Worm (Caenorhabditis elegans): ENCODE data around the gene nspc-4.
"Not testable (repeated sequence)": the region's sequence is repeated elsewhere in the genome, so short reads cannot be mapped to it uniquely, and the experiment has no call there.

The nspc-4 gene

DNA sequence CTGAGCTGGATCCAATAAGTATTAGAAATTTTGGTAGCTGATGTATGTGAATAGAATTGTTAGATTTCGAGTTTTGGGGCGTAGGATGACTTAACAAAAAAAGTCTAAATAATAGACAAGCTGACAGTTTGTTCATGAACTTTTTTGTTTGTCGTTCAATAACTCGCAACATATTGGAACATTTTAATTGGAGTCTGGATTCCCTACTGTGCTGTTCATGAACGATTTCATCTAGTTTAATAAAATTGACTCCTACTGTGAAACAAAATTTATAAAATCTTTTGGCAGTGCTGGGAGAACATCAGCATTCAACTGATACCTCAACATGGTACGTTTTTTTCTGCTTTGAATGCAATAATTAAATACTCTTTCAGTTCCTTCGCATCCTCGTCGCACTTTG is 3.4 kb upstream of the nspc-4 start, which contains the start of gene nspc-7:
TSS of gene nspc-7 (plus strand) at position 301 of the 400 bp plus-strand sequence.
- TF ChIP-seq flt-1 (GFP tag; IDR thresholded peaks at IDR 0.05); tbx-11 (GFP tag; IDR thresholded peaks at IDR 0.05); tbx-37 (GFP tag; conservative IDR thresholded peaks at IDR 0.05): not testable (repeated sequence)

DNA sequence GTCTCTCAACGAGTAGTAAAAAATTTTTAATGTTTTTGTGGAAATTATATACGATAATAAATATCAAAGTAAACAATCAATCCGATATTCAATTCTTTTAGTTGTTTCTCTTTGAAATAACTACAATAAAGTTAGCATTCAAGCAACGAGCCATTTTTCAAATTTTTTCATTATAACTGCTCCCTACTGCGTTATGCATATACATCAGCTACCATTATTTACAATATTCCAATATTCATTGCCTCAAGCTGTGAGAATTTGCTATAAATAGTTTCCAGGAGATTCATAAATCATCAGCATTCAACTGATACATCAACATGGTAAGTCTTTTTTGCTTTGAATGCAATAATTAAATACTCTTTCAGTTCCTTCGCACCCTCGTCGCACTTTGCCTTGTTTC is 1.4 kb downstream of the nspc-4 start, which contains the start of gene nspc-3:
TSS of gene nspc-3 (plus strand) at position 301 of the 400 bp plus-strand sequence.
- TF ChIP-seq ama-1 (optimal IDR thresholded peaks at IDR 0.05) (no peak), ceh-13 (GFP tag; optimal IDR thresholded peaks at IDR 0.05) (no peak), tbx-37 (GFP tag; conservative IDR thresholded peaks at IDR 0.05) (no peak), scrt-1 (GFP tag; IDR thresholded peaks at IDR 0.05) (no peak), F13C5.2 (tag; optimal IDR thresholded peaks at IDR 0.05) (no peak), pes-1 (GFP tag; IDR thresholded peaks at IDR 0.05) (no peak), aly-1 (tag; optimal IDR thresholded peaks at IDR 0.05) (no peak), tra-4 (tag; optimal IDR thresholded peaks at IDR 0.05) (no peak), hmg-4 (GFP tag; optimal IDR thresholded peaks at IDR 0.05) (no peak), hmbx-1 (tag; optimal IDR thresholded peaks at IDR 0.05) (no peak), tbx-11 (GFP tag; IDR thresholded peaks at IDR 0.05) (no peak)

DNA sequence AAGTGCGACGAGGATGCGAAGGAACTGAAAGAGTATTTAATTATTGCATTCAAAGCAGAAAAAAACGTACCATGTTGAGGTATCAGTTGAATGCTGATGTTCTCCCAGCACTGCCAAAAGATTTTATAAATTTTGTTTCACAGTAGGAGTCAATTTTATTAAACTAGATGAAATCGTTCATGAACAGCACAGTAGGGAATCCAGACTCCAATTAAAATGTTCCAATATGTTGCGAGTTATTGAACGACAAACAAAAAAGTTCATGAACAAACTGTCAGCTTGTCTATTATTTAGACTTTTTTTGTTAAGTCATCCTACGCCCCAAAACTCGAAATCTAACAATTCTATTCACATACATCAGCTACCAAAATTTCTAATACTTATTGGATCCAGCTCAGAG is 3.2 kb downstream of the nspc-4 start, which contains the start of gene nspc-1:
TSS of gene nspc-1 (minus strand) at position 101 of the 400 bp plus-strand sequence.
- TF ChIP-seq pes-1 (GFP tag; IDR thresholded peaks at IDR 0.05); ceh-13 (GFP tag; optimal IDR thresholded peaks at IDR 0.05); flt-1 (GFP tag; IDR thresholded peaks at IDR 0.05): not testable (repeated sequence)

DNA sequence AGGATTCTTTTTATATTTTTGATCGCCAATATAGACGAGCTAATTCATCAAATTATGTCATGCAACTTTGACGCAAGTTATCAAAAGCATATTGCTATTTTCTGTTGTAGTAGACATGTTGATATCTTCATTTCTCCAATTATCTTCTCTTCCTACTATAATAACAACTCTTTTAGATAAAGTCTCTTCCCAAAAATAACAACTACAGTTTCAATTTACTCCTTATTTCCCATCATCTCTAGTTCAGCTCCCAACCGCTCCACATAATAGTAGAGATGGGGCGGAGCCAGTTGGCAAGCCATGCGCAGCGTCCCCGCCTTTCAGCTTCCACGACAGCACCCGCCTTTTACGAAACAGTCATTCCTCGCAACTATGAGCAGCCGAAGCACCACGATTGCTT is 10.2 kb downstream of the nspc-4 start, which contains the start of gene flp-5:
TSS of gene flp-5 (plus strand) at position 301 of the 400 bp plus-strand sequence.
- TF ChIP-seq tra-4 (tag; optimal IDR thresholded peaks at IDR 0.05) (no peak), flt-1 (GFP tag; IDR thresholded peaks at IDR 0.05) (no peak), ceh-13 (GFP tag; optimal IDR thresholded peaks at IDR 0.05) (no peak), tbx-37 (GFP tag; conservative IDR thresholded peaks at IDR 0.05) (no peak), hmbx-1 (tag; optimal IDR thresholded peaks at IDR 0.05) (no peak), ceh-36 (tag; optimal IDR thresholded peaks at IDR 0.05) (no peak)

DNA sequence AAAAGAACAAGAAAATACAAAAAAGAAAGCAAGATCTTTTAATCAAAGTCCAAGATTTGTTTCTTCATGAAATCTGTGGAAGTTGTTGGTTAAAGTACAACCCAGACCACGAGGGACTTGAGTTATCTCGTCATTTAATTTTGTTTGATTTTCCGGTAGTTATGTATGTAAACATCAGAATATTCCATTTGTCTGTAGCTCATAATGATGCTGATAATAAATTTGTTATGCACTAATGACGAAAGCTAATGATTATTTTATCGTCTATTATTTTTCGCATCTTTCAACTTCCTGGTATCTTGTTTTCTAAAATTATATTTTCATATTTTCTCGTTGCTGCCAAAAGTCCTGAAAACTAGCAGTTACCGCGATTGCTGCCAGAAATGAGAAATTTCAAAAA is 15.2 kb downstream of the nspc-4 start:
- TF ChIP-seq aly-1 (tag; optimal IDR thresholded peaks at IDR 0.05) (no peak), ama-1 (optimal IDR thresholded peaks at IDR 0.05) (no peak), hmg-4 (GFP tag; optimal IDR thresholded peaks at IDR 0.05) (no peak), ets-7 (tag; optimal IDR thresholded peaks at IDR 0.05) (no peak), hmbx-1 (tag; optimal IDR thresholded peaks at IDR 0.05) (no peak), flt-1 (GFP tag; IDR thresholded peaks at IDR 0.05) (no peak), B0310.2 (tag; optimal IDR thresholded peaks at IDR 0.05) (no peak), tbx-37 (GFP tag; conservative IDR thresholded peaks at IDR 0.05) (no peak), scrt-1 (GFP tag; IDR thresholded peaks at IDR 0.05) (no peak), sea-1 (GFP tag; conservative IDR thresholded peaks at IDR 0.05) (no peak), ceh-13 (GFP tag; optimal IDR thresholded peaks at IDR 0.05) (no peak), ceh-36 (tag; optimal IDR thresholded peaks at IDR 0.05) (no peak), tbx-11 (GFP tag; IDR thresholded peaks at IDR 0.05) (no peak), F13C5.2 (tag; optimal IDR thresholded peaks at IDR 0.05) (no peak), tra-4 (tag; optimal IDR thresholded peaks at IDR 0.05) (no peak)

DNA sequence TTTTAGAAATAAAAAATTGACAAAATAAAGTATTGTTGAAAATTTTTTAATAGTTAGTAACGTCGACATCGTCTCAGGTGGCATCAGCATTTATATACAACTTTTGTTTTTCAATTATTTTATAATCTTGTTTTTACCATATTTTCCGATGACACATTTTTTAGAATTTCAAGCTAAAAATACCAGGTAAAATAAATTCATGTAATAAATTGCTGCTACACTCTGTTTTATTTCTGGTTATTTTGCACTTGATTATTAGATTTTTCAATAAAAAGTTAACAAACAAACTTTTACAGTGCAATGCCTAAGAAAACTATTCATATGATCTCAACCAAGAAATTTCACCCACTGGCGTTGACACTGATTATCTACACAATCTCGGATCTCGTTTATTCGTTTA is 16.5 kb downstream of the nspc-4 start, which contains the start of gene C03G5.14:
TSS of gene C03G5.14 (plus strand) at position 301 of the 400 bp plus-strand sequence.
- TF ChIP-seq pes-1 (GFP tag; IDR thresholded peaks at IDR 0.05) (no peak), F13C5.2 (tag; optimal IDR thresholded peaks at IDR 0.05) (no peak), B0310.2 (tag; optimal IDR thresholded peaks at IDR 0.05) (no peak), hmg-4 (GFP tag; optimal IDR thresholded peaks at IDR 0.05) (no peak), tra-4 (tag; optimal IDR thresholded peaks at IDR 0.05) (no peak), ets-7 (tag; optimal IDR thresholded peaks at IDR 0.05) (no peak), ceh-36 (tag; optimal IDR thresholded peaks at IDR 0.05) (no peak), hmbx-1 (tag; optimal IDR thresholded peaks at IDR 0.05) (no peak), ceh-13 (GFP tag; optimal IDR thresholded peaks at IDR 0.05) (no peak)

DNA sequence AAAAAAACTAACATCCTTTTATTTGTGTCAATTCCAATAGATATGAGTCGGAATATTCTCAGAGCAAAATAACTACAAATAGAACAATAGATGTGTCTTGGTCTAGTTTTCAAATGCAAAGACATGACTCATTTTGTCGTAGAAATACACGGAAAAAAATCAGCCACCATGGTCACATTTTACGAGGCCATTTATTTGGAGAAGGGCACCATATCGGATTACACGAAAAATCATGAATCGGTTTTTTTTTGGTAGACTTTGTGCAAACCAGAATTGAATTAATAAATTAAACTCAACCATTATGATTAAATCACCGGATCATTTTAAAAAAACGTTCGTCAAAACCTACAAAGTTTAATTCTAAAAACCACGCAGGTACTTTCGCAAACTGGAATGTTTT is 17.8 kb downstream of the nspc-4 start, which contains the start of gene H03E18.2:
TSS of gene H03E18.2 (minus strand) at position 101 of the 400 bp plus-strand sequence.
- TF ChIP-seq hnd-1 (tag; optimal IDR thresholded peaks at IDR 0.05) = no peak
- no peak for TF ChIP-seq aly-1 (tag; optimal IDR thresholded peaks at IDR 0.05)
- no peak for TF ChIP-seq ama-1 (optimal IDR thresholded peaks at IDR 0.05)
- TF ChIP-seq hmbx-1 (tag; optimal IDR thresholded peaks at IDR 0.05) = no peak
- no peak for TF ChIP-seq tbx-37 (GFP tag; conservative IDR thresholded peaks at IDR 0.05)
- no peak for TF ChIP-seq sea-1 (GFP tag; conservative IDR thresholded peaks at IDR 0.05)
- no peak for TF ChIP-seq pes-1 (GFP tag; IDR thresholded peaks at IDR 0.05)
- no peak for TF ChIP-seq tra-4 (tag; optimal IDR thresholded peaks at IDR 0.05)
- TF ChIP-seq hmg-4 (GFP tag; optimal IDR thresholded peaks at IDR 0.05) = no peak
- no peak for TF ChIP-seq flt-1 (GFP tag; IDR thresholded peaks at IDR 0.05)
- TF ChIP-seq ets-7 (tag; optimal IDR thresholded peaks at IDR 0.05) = no peak
- no peak for TF ChIP-seq F13C5.2 (tag; optimal IDR thresholded peaks at IDR 0.05)
- no peak for TF ChIP-seq scrt-1 (GFP tag; IDR thresholded peaks at IDR 0.05)
- TF ChIP-seq ceh-13 (GFP tag; optimal IDR thresholded peaks at IDR 0.05) = no peak
- TF ChIP-seq B0310.2 (tag; optimal IDR thresholded peaks at IDR 0.05) = no peak
- TF ChIP-seq ceh-36 (tag; optimal IDR thresholded peaks at IDR 0.05) = no peak
- TF ChIP-seq tbx-11 (GFP tag; IDR thresholded peaks at IDR 0.05) = no peak

DNA sequence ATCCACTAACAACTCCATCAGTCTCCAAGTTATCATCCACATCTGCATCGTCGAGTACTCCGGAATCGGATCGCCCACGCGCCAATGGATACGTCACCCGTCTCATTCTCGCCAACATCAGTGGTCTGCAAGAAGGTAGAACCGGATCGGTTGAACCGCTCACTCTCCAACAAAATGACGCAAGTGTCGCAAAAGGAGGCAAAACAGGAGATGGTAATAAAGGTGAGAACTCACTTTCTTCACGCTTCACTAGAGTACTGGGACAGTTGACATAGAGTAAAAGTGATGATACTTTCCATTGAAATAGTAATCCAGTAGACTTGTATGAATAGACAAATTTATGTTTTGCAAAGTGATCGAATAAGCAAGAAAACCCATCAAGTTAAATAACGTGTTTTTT is 29.1 kb downstream of the nspc-4 start:
- TF ChIP-seq tra-4 (tag; optimal IDR thresholded peaks at IDR 0.05) (no peak), sea-1 (GFP tag; conservative IDR thresholded peaks at IDR 0.05) (no peak), tbx-37 (GFP tag; conservative IDR thresholded peaks at IDR 0.05) (no peak), F13C5.2 (tag; optimal IDR thresholded peaks at IDR 0.05) (no peak), B0310.2 (tag; optimal IDR thresholded peaks at IDR 0.05) (no peak), ceh-13 (GFP tag; optimal IDR thresholded peaks at IDR 0.05) (no peak), hnd-1 (tag; optimal IDR thresholded peaks at IDR 0.05) (no peak), ets-7 (tag; optimal IDR thresholded peaks at IDR 0.05) (no peak), scrt-1 (GFP tag; IDR thresholded peaks at IDR 0.05) (no peak), flt-1 (GFP tag; IDR thresholded peaks at IDR 0.05) (no peak), hmbx-1 (tag; optimal IDR thresholded peaks at IDR 0.05) (no peak), pes-1 (GFP tag; IDR thresholded peaks at IDR 0.05) (no peak), ceh-36 (tag; optimal IDR thresholded peaks at IDR 0.05) (no peak), ama-1 (optimal IDR thresholded peaks at IDR 0.05) (no peak), aly-1 (tag; optimal IDR thresholded peaks at IDR 0.05) (no peak), hmg-4 (GFP tag; optimal IDR thresholded peaks at IDR 0.05) (no peak), tbx-11 (GFP tag; IDR thresholded peaks at IDR 0.05) (no peak)
